Fruit fly (Drosophila melanogaster): Measurements from ENCODE around the gene jar.
A peak's percentile ranks its signal among the peaks of the same experiment; 100 is the strongest.

The jar gene

DNA sequence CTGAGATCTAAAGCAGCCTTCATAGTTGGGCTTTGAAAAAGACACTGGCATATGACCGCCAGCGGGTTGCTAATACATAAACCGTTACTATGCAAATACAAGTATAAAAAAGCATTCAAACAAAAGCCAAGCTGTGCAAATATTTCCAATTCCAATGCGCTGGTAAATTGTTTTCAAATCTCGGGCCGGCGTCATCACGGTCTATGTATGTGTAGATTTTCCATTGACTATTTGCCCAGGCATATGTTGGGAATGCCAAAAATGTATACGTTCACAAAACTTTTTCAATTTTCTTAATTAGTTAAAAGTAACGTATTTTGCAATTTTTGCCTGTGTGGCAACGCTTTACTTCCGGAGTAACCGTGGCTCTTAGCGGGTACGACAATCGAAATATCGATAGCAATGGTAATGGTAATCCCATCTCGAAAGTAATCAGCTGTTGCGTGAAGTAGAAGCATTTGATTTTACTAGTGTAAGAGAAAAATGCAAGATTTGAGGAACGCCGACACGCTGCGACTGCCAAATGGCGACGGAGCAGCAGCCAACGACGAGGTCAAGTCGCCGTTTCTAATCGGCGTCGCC lies 18.8 kb upstream of the jar start, which contains the start of the genes CG34290 and Uck (continued):
- TF ChIP-seq Eip93F (GFP tag; optimal IDR thresholded peaks at IDR 0.05) (no peak), CG9139 (GFP tag; optimal IDR thresholded peaks at IDR 0.05) (peak; percentile 61), CG8319 (GFP tag; optimal IDR thresholded peaks at IDR 0.05) (no peak), Sox14 (GFP tag; optimal IDR thresholded peaks at IDR 0.05) (peak; percentile 52), CG11294 (GFP tag; IDR thresholded peaks at IDR 0.05) (no peak), Ets21C (GFP tag; optimal IDR thresholded peaks at IDR 0.05) (no peak), CG8119 (GFP tag; IDR thresholded peaks at IDR 0.05) (no peak), CG10669 (GFP tag; optimal IDR thresholded peaks at IDR 0.05) (peak; percentile 52), Hr38 (GFP tag; optimal IDR thresholded peaks at IDR 0.05) (no peak), CG10631 (GFP tag; optimal IDR thresholded peaks at IDR 0.05) (peak; percentile 6), CG6854 (GFP tag; optimal IDR thresholded peaks at IDR 0.05) (peak; percentile 53), lz (GFP tag; optimal IDR thresholded peaks at IDR 0.05) (peak; percentile 66), CG6276 (GFP tag; optimal IDR thresholded peaks at IDR 0.05) (no peak)

DNA sequence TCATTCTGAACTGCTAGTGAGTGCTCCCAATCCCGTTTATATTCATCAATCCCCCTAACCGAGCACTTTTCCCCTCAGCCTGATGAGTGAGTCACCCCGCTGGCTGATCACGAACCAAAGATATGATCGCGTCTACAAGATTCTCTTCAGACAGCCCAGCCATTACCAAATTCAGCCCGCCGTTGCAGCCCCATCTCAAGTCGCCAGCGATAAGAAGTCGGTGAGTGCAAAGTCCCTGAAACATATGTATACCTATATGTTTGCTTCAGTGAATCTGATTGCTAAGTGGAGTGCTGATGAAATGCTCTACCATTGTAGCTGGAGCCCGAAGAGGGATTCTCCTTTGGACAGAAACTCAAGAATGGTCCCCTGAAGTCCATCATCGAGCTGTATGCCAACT lies 16.1 kb upstream of the jar start:
- TF ChIP-seq CG6854 (GFP tag; optimal IDR thresholded peaks at IDR 0.05) (peak; percentile 5), svp (GFP tag) (peak; percentile 82), CG8119 (GFP tag; IDR thresholded peaks at IDR 0.05) (no peak), vri (GFP tag; optimal IDR thresholded peaks at IDR 0.05) (no peak), CG3032 (tag; optimal IDR thresholded peaks at IDR 0.05) (no peak), Sox15 (GFP tag; optimal IDR thresholded peaks at IDR 0.05) (no peak), CG3919 (GFP tag; optimal IDR thresholded peaks at IDR 0.05) (no peak), esn (GFP tag; optimal IDR thresholded peaks at IDR 0.05) (no peak), topi (GFP tag; optimal IDR thresholded peaks at IDR 0.05) (no peak), ss (GFP tag; optimal IDR thresholded peaks at IDR 0.05) (peak; percentile 58 to 70), CG11902 (GFP tag; optimal IDR thresholded peaks at IDR 0.05) (no peak), acj6 (GFP tag; optimal IDR thresholded peaks at IDR 0.05) (no peak), CG16779 (tag; optimal IDR thresholded peaks at IDR 0.05) (no peak), fd59A (GFP tag; optimal IDR thresholded peaks at IDR 0.05) (no peak), Smox (GFP tag; optimal IDR thresholded peaks at IDR 0.05) (no peak), net (GFP tag; optimal IDR thresholded peaks at IDR 0.05) (no peak), dsx (GFP tag; optimal IDR thresholded peaks at IDR 0.05; ENCODE audit: poor library complexity, severe bottlenecking) (no peak), CG9139 (GFP tag; optimal IDR thresholded peaks at IDR 0.05) (peak; percentile 32), CG6276 (GFP tag; optimal IDR thresholded peaks at IDR 0.05) (peak; percentile 5), CG1621 (tag; optimal IDR thresholded peaks at IDR 0.05) (no peak), Gug (GFP tag; IDR thresholded peaks at IDR 0.05) (no peak), OdsH (GFP tag; optimal IDR thresholded peaks at IDR 0.05) (no peak), fd85E (GFP tag; optimal IDR thresholded peaks at IDR 0.05) (no peak), CG6163 (GFP tag; IDR thresholded peaks at IDR 0.05) (no peak), salr (GFP tag; optimal IDR thresholded peaks at IDR 0.05) (no peak), Eip78C (GFP tag) (peak; percentile 30), CG32006 (GFP tag; optimal IDR thresholded peaks at IDR 0.05) (no peak), CG11294 (GFP tag; IDR thresholded peaks at IDR 0.05) (no peak)

DNA sequence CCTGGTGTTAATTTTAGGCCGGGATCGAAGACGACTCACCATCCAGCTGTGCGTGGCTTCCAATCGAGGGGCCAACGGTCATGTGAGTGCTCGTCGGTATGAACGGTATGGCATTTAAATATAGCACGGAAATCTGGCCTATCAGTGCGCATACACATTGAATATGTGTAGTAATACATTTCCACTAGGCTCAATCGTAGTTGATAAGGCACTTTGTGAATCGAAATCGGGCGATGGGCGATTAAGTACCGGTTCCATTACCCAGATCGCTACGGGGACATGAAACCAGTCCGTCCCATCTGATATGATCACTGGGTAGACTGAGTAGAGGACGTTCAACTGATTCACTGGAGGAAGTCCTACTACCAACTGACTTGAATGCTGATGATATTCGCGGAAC lies 14.4 kb upstream of the jar start:
- TF ChIP-seq ss (GFP tag; optimal IDR thresholded peaks at IDR 0.05) (peak in 1 of 2 experiments; percentile 42), CG34406 (GFP tag; optimal IDR thresholded peaks at IDR 0.05) (no peak), CG11294 (GFP tag; IDR thresholded peaks at IDR 0.05) (no peak), dsx (GFP tag; optimal IDR thresholded peaks at IDR 0.05; ENCODE audit: poor library complexity, severe bottlenecking) (peak; percentile 5), Eip78C (GFP tag) (peak; percentile 20), svp (GFP tag) (peak; percentile 96), CG1621 (tag; optimal IDR thresholded peaks at IDR 0.05) (peak; percentile 11)
